Worm (Caenorhabditis elegans): ENCODE results near the gene prk-1.

- TF ChIP-seq unc-3 (GFP tag; conservative IDR thresholded peaks at IDR 0.05) (no peak), unc-3 (tag; optimal IDR thresholded peaks at IDR 0.05) (no peak), unc-55 (GFP tag; optimal IDR thresholded peaks at IDR 0.05) (no peak), elt-4 (tag; optimal IDR thresholded peaks at IDR 0.05) (no peak), nhr-232 (tag; optimal IDR thresholded peaks at IDR 0.05) (no peak), ceh-14 (tag; optimal IDR thresholded peaks at IDR 0.05) (no peak), ama-1 (optimal IDR thresholded peaks at IDR 0.05) (no peak), dve-1 (tag; optimal IDR thresholded peaks at IDR 0.05) (no peak)
Measured at ce11 chrIII:7002143-7002542, 12.2 kb downstream of the prk-1 start.

Measured in whole organism, late embryonic.